Worm (Caenorhabditis elegans): ENCODE measurements around the gene dpy-22.

Gene dpy-22

ce11 chrX:9843568-9843967, 21.5 kb upstream of the dpy-22 start:
- TF ChIP-seq hlh-1 (tag; optimal IDR thresholded peaks at IDR 0.05) (peak; percentile 59), ceh-39 (tag; optimal IDR thresholded peaks at IDR 0.05) (no peak), lin-32 (GFP tag; optimal IDR thresholded peaks at IDR 0.05) (no peak), mep-1 (tag; optimal IDR thresholded peaks at IDR 0.05) (no peak), unc-62 (GFP tag; optimal IDR thresholded peaks at IDR 0.05) (peak; percentile 69)

DNA sequence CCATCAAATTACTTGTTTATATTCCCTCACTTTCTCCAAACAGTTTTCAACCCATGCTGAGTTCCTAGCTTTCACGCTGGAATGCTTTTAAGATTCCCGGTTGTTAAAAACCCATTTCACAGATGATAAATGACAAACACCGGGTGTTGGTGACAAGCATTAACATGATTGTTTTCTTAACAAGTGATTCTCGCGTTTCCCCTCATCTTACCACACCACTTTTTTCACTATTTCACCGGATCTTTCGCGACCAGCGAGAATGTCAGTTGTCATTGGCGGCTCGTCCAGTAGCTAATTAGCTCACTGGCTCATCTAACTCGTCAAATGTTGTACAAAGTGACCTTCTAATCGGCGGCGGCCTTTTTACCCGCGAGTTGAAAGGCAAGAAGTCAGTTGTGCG, 20.0 kb upstream of the dpy-22 start:
- TF ChIP-seq zip-8 (tag; optimal IDR thresholded peaks at IDR 0.05) (no peak), ceh-83 (GFP tag; optimal IDR thresholded peaks at IDR 0.05) (no peak), unc-120 (tag; optimal IDR thresholded peaks at IDR 0.05; ENCODE audit: poor library complexity, severe bottlenecking) (peak; percentile 6), hlh-1 (tag; optimal IDR thresholded peaks at IDR 0.05) (peak; percentile 88), drap-1 (GFP tag; optimal IDR thresholded peaks at IDR 0.05) (no peak), pha-4 (tag; optimal IDR thresholded peaks at IDR 0.05) (no peak), mep-1 (tag; optimal IDR thresholded peaks at IDR 0.05) (no peak), nhr-28 (tag; optimal IDR thresholded peaks at IDR 0.05) (no peak), nhr-2 (tag; optimal IDR thresholded peaks at IDR 0.05) (no peak), blmp-1 (tag; optimal IDR thresholded peaks at IDR 0.05) (no peak), elt-3 (tag; optimal IDR thresholded peaks at IDR 0.05) (no peak), unc-62 (GFP tag; optimal IDR thresholded peaks at IDR 0.05) (peak; percentile 47), elt-1 (tag; optimal IDR thresholded peaks at IDR 0.05; ENCODE audit: borderline replicate concordance, insufficient read depth) (no peak)

DNA sequence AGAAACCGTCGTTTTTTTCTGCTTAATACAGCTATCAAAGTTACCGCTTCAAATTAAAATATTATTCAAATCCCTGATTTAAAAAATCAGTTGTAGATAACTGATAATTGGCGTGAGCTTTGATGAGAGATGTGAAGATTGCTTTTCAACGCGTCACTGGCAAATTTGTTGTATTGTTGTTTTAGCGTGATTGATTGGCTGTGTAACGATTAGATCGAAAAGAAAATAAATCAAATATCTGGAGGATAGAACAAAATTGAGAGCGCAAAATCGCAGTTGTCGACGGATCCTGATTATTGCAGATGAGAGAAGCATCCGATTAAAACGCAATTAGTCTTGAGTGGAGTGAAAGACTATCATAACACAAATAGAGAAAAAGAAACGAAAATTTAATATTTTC, 18.8 kb upstream of the dpy-22 start:
- peak; percentile 50 for TF ChIP-seq mab-5 (tag; optimal IDR thresholded peaks at IDR 0.05)
- no peak for TF ChIP-seq cnd-1 (tag; optimal IDR thresholded peaks at IDR 0.05)
- peak; percentile 80 for TF ChIP-seq unc-62 (GFP tag; optimal IDR thresholded peaks at IDR 0.05)

DNA sequence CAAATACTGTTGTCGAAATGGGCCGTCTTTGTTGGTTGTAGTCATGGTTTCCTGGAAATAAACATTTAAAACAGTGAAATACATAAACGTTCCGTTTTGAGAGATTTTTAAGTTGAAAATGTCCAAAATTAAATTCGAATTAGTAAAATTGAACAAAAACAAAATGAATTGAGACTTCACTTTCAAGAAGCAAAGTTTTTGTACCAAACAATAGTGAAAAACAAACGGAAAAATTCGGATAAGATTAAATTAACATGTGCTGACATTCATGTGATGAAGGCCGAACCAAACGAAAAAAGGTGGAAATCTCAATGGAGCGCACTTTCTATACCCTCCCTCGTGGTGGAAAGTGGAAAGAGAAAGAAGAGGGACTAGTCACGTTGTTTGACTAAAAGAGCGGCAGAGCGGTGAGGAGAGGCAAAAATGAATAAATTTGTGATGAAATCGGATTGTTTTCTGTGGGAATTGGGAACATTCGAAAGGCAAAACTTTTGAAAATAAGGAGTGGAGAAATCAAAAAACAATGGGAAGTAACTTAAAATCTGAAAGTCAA, 16.0 kb upstream of the dpy-22 start, which contains the start of gene ipla-2:
ipla-2 (minus strand) TSS at position 51 of the 553 bp plus-strand sequence.
- TF ChIP-seq unc-62 (GFP tag; optimal IDR thresholded peaks at IDR 0.05) (peak; percentile 44), unc-39 (tag; optimal IDR thresholded peaks at IDR 0.05) (no peak), drap-1 (GFP tag; optimal IDR thresholded peaks at IDR 0.05) (no peak), unc-120 (tag; optimal IDR thresholded peaks at IDR 0.05; ENCODE audit: poor library complexity, severe bottlenecking) (peak; percentile 7), hlh-1 (tag; optimal IDR thresholded peaks at IDR 0.05) (peak; percentile 16), mep-1 (tag; optimal IDR thresholded peaks at IDR 0.05) (peak; percentile 24), ces-1 (GFP tag; optimal IDR thresholded peaks at IDR 0.05) (peak; percentile 58)

- TF ChIP-seq flh-1 (GFP tag; optimal IDR thresholded peaks at IDR 0.05), result no peak
- peak; percentile 84 for TF ChIP-seq unc-120 (tag; optimal IDR thresholded peaks at IDR 0.05; ENCODE audit: poor library complexity, severe bottlenecking)
- peak; percentile 9 for TF ChIP-seq unc-62 (GFP tag; optimal IDR thresholded peaks at IDR 0.05)
- peak; percentile 92 for TF ChIP-seq hlh-1 (tag; optimal IDR thresholded peaks at IDR 0.05)
- TF ChIP-seq tbx-8 (GFP tag; optimal IDR thresholded peaks at IDR 0.05), result no peak
Observed at ce11 chrX:9832370-9832769, 10.3 kb upstream of the dpy-22 start.

DNA sequence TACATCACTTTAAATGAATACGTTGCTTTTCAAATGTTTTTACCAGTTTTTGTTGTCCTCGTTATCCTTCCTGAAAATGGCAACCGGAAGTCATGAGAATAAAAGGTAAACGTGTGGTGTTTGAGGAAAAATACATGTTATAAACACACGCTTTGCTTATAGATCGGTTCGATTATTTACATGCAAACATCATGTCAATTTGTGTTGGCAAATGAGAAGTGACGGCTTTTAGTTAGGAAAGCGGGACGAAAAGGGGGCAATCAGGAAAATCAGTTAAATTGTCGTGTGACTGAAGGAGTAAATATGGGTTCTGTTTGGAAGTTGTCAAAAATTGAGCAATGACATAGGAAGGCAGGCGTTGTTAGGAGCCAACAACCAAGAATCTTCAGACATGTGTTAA, 9.1 kb upstream of the dpy-22 start, which contains the start of gene rrc-1:
rrc-1 (minus strand) TSS at position 74 of the 400 bp plus-strand sequence.
- TF ChIP-seq flh-1 (GFP tag; optimal IDR thresholded peaks at IDR 0.05) (no peak), lin-13 (tag; optimal IDR thresholded peaks at IDR 0.05) (no peak), blmp-1 (tag; optimal IDR thresholded peaks at IDR 0.05) (no peak), unc-39 (tag; optimal IDR thresholded peaks at IDR 0.05) (no peak), unc-120 (tag; optimal IDR thresholded peaks at IDR 0.05; ENCODE audit: poor library complexity, severe bottlenecking) (no peak), hlh-1 (tag; optimal IDR thresholded peaks at IDR 0.05) (no peak), elt-1 (tag; optimal IDR thresholded peaks at IDR 0.05; ENCODE audit: borderline replicate concordance, insufficient read depth) (no peak), ztf-11 (tag; optimal IDR thresholded peaks at IDR 0.05) (no peak), drap-1 (GFP tag; optimal IDR thresholded peaks at IDR 0.05) (no peak), lsy-2 (tag; optimal IDR thresholded peaks at IDR 0.05) (no peak), nhr-12 (tag; optimal IDR thresholded peaks at IDR 0.05) (no peak)

DNA sequence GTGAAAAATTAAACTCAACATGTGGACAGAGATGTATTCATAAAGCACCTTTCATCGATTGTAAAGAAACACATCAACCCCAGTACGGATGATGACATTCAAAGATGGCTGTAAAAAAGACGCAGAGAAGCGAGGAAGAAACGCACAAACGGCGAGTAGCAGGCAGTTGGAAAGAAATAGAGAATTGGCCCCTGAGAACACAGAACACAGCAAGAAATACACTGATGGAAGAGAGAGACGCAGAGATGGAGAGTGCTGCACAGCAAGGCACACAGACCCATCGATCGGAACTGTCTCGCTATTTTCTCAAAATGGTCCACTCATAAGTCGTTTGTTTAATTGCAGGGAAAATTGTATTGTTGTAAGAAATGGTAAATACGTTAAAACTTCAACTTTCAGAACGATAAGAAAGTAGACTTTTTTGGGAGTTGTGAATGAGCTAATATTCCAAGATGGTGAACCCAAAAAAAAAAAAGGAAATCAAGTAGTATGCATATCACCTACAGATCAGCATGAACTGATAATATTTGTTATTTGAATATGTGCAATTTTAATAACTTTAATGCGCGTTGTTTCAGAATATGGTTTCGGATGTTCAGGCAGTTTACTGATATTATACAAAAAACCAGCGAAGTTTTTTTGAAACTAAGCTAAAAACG, 662 bp upstream of the dpy-22 start:
- no peak for TF ChIP-seq tbx-8 (GFP tag; optimal IDR thresholded peaks at IDR 0.05)
- TF ChIP-seq mls-2 (tag; optimal IDR thresholded peaks at IDR 0.05), result peak; percentile 51
- peak; percentile 63 for TF ChIP-seq unc-120 (tag; optimal IDR thresholded peaks at IDR 0.05; ENCODE audit: poor library complexity, severe bottlenecking)
- no peak for TF ChIP-seq elt-1 (tag; optimal IDR thresholded peaks at IDR 0.05; ENCODE audit: borderline replicate concordance, insufficient read depth)
- TF ChIP-seq sptf-1 (tag; optimal IDR thresholded peaks at IDR 0.05), result peak; percentile 45
- TF ChIP-seq bed-3 (GFP tag; optimal IDR thresholded peaks at IDR 0.05), result no peak
- no peak for TF ChIP-seq ces-1 (GFP tag; optimal IDR thresholded peaks at IDR 0.05)
- TF ChIP-seq pha-4 (tag; optimal IDR thresholded peaks at IDR 0.05), result peak; percentile 73
- TF ChIP-seq lin-13 (tag; optimal IDR thresholded peaks at IDR 0.05), result peak; percentile 30
- no peak for TF ChIP-seq lsy-2 (tag; optimal IDR thresholded peaks at IDR 0.05)
- TF ChIP-seq drap-1 (GFP tag; optimal IDR thresholded peaks at IDR 0.05), result no peak
- no peak for TF ChIP-seq flh-1 (GFP tag; optimal IDR thresholded peaks at IDR 0.05)
- TF ChIP-seq nhr-2 (tag; optimal IDR thresholded peaks at IDR 0.05), result peak; percentile 6
- TF ChIP-seq ceh-39 (tag; optimal IDR thresholded peaks at IDR 0.05), result no peak
- TF ChIP-seq ham-2 (GFP tag; optimal IDR thresholded peaks at IDR 0.05), result peak; percentile 62
- TF ChIP-seq nhr-28 (tag; optimal IDR thresholded peaks at IDR 0.05), result no peak
- no peak for TF ChIP-seq ceh-43 (GFP tag; optimal IDR thresholded peaks at IDR 0.05)
- TF ChIP-seq hlh-1 (tag; optimal IDR thresholded peaks at IDR 0.05), result peak; percentile 25
- no peak for TF ChIP-seq nhr-76 (tag; optimal IDR thresholded peaks at IDR 0.05)
- TF ChIP-seq mep-1 (tag; optimal IDR thresholded peaks at IDR 0.05), result no peak
- TF ChIP-seq nhr-12 (tag; optimal IDR thresholded peaks at IDR 0.05), result no peak

Measured in whole organism, mixed stage, embryonic.